Fruit fly (Drosophila melanogaster) whole organism, prepupa: Measurements from ENCODE around the gene CG8944.

Source experiments
- Blimp-1 ChIP-seq: fragments of 200-800 bp; sonication (Bioruptor generic); optimal IDR thresholded peaks from 3 replicates; lab custom pipeline; 2017; ENCODE audit warnings: missing biosample characterization, missing genetic modification characterization, mild to moderate bottlenecking, moderate library complexity, missing genetic modification reagents
- CG11294 ChIP-seq: fragments of 200-800 bp; sonication (Bioruptor generic); IDR thresholded peaks from 2 replicates; pipeline ENCODE4 v1.3.6; 2022; ENCODE audit warnings: missing biosample characterization, missing genetic modification characterization
- CG11762 ChIP-seq: fragments of 200-800 bp; sonication (Bioruptor generic); optimal IDR thresholded peaks from 3 replicates; lab custom pipeline; 2016; ENCODE audit warnings: missing biosample characterization, missing genetic modification characterization; ENCODE audit not compliant: insufficient read depth
- CG11902 ChIP-seq: fragments of 200-800 bp; sonication (Bioruptor generic); optimal IDR thresholded peaks from 3 replicates; lab custom pipeline; 2016; ENCODE audit warnings: missing biosample characterization, missing genetic modification characterization
- CG15336 ChIP-seq: fragments of 200-800 bp; sonication (Bioruptor generic); IDR thresholded peaks from 2 replicates; pipeline ENCODE4 v1.3.6; 2022; ENCODE audit warnings: missing biosample characterization, missing genetic modification characterization
- CG1621 ChIP-seq: fragments of 200-800 bp; sonication (Bioruptor generic); optimal IDR thresholded peaks from 3 replicates; lab custom pipeline; 2018; ENCODE audit warnings: missing biosample characterization, mild to moderate bottlenecking, missing genetic modification characterization
- CG16779 ChIP-seq: fragments of 200-800 bp; sonication (Bioruptor generic); optimal IDR thresholded peaks from 3 replicates; lab custom pipeline; 2017; ENCODE audit warnings: missing biosample characterization, mild to moderate bottlenecking, missing genetic modification characterization
- CG3032 ChIP-seq: fragments of 200-800 bp; optimal IDR thresholded peaks from 2 replicates; lab custom pipeline; 2019; ENCODE audit warnings: missing biosample characterization, mild to moderate bottlenecking, missing genetic modification characterization, moderate library complexity
- CG32006 ChIP-seq: fragments of 200-800 bp; sonication (Bioruptor generic); optimal IDR thresholded peaks from 3 replicates; lab custom pipeline; 2017; ENCODE audit warnings: missing biosample characterization, mild to moderate bottlenecking, missing genetic modification characterization
- CG34406 ChIP-seq: fragments of 200-800 bp; sonication (Bioruptor generic); optimal IDR thresholded peaks from 3 replicates; lab custom pipeline; 2016; ENCODE audit warnings: missing biosample characterization, missing genetic modification characterization
- CG3919 ChIP-seq: fragments of 200-800 bp; sonication (Bioruptor generic); optimal IDR thresholded peaks from 3 replicates; lab custom pipeline; 2016; ENCODE audit warnings: missing biosample characterization, missing genetic modification characterization
- CG4318 ChIP-seq: fragments of 200-800 bp; sonication (Bioruptor generic); optimal IDR thresholded peaks from 3 replicates; lab custom pipeline; 2017; ENCODE audit warnings: missing biosample characterization, mild to moderate bottlenecking, missing genetic modification characterization
- CG6163 ChIP-seq: fragments of 200-800 bp; sonication (Bioruptor generic); IDR thresholded peaks from 3 replicates; pipeline ENCODE4 v1.3.6; 2022; ENCODE audit warnings: missing biosample characterization, missing genetic modification characterization
- CG6276 ChIP-seq: fragments of 200-800 bp; sonication (Bioruptor generic); optimal IDR thresholded peaks from 2 replicates; lab custom pipeline; 2017; ENCODE audit warnings: missing biosample characterization, mild to moderate bottlenecking, missing genetic modification characterization
- CG6792 ChIP-seq: fragments of 200-800 bp; sonication (Bioruptor generic); optimal IDR thresholded peaks from 3 replicates; lab custom pipeline; 2016; ENCODE audit warnings: missing biosample characterization, missing genetic modification characterization
- CG6808 ChIP-seq: fragments of 200-800 bp; sonication (Bioruptor generic); optimal IDR thresholded peaks from 3 replicates; lab custom pipeline; 2017; ENCODE audit warnings: missing biosample characterization, missing genetic modification characterization, mild to moderate bottlenecking, moderate library complexity, missing genetic modification reagents
- CG6854 ChIP-seq: fragments of 200-800 bp; sonication (Bioruptor generic); optimal IDR thresholded peaks from 2 replicates; lab custom pipeline; 2017; ENCODE audit warnings: missing biosample characterization, mild to moderate bottlenecking, missing genetic modification characterization
- CG7368 ChIP-seq: fragments of 200-800 bp; sonication (Bioruptor generic); optimal IDR thresholded peaks from 3 replicates; lab custom pipeline; 2016; ENCODE audit warnings: missing biosample characterization, missing genetic modification characterization
- CG8632 ChIP-seq: fragments of 200-800 bp; sonication (Bioruptor generic); optimal IDR thresholded peaks from 3 replicates; lab custom pipeline; 2016; ENCODE audit warnings: missing biosample characterization, missing genetic modification characterization
- CG9139 ChIP-seq: fragments of 200-800 bp; sonication (Bioruptor generic); optimal IDR thresholded peaks from 3 replicates; lab custom pipeline; 2017; ENCODE audit warnings: missing biosample characterization, mild to moderate bottlenecking, missing genetic modification characterization
- Eip78C ChIP-seq: fragments of 200-800 bp; sonication (Bioruptor generic); peaks from one replicate; lab custom pipeline; 2016; ENCODE audit warnings: missing biosample characterization, missing genetic modification characterization
- Eip93F ChIP-seq: fragments of 200-800 bp; sonication (Bioruptor generic); optimal IDR thresholded peaks from 2 replicates; lab custom pipeline; 2016; ENCODE audit warnings: missing biosample characterization, mild to moderate bottlenecking, missing genetic modification characterization
- Ets21C ChIP-seq: fragments of 200-800 bp; sonication (Bioruptor generic); optimal IDR thresholded peaks from 3 replicates; lab custom pipeline; 2016; ENCODE audit warnings: missing biosample characterization, missing genetic modification characterization
- Ets96B ChIP-seq: fragments of 200-800 bp; optimal IDR thresholded peaks from 2 replicates; lab custom pipeline; 2019; ENCODE audit warnings: missing biosample characterization, mild to moderate bottlenecking, missing genetic modification characterization, moderate library complexity
- Hr39 ChIP-seq: fragments of 200-800 bp; sonication (Bioruptor generic); optimal IDR thresholded peaks from 2 replicates; lab custom pipeline; 2016; ENCODE audit warnings: missing biosample characterization, missing genetic modification characterization
- Hr4 ChIP-seq: fragments of 200-800 bp; sonication (Bioruptor generic); optimal IDR thresholded peaks from 3 replicates; lab custom pipeline; 2016; ENCODE audit warnings: missing biosample characterization, missing genetic modification characterization
- Lpt ChIP-seq: fragments of 200-800 bp; sonication (Bioruptor generic); optimal IDR thresholded peaks from 3 replicates; lab custom pipeline; 2016; ENCODE audit warnings: missing biosample characterization, missing genetic modification characterization
- Smox ChIP-seq: fragments of 200-800 bp; sonication (Bioruptor generic); optimal IDR thresholded peaks from 3 replicates; lab custom pipeline; 2016; ENCODE audit warnings: missing biosample characterization, missing genetic modification characterization
- Sox102F ChIP-seq: fragments of 200-800 bp; sonication (Bioruptor generic); optimal IDR thresholded peaks from 2 replicates; lab custom pipeline; 2016; ENCODE audit warnings: missing biosample characterization, mild to moderate bottlenecking, missing genetic modification characterization
- Sox14 ChIP-seq: fragments of 200-800 bp; sonication (Bioruptor generic); optimal IDR thresholded peaks from 3 replicates; lab custom pipeline; 2016; ENCODE audit warnings: missing biosample characterization, missing genetic modification characterization
- Sox15 ChIP-seq: fragments of 200-800 bp; sonication (Bioruptor generic); optimal IDR thresholded peaks from 3 replicates; lab custom pipeline; 2016; ENCODE audit warnings: missing biosample characterization, missing genetic modification characterization
- achi ChIP-seq: fragments of 200-800 bp; sonication (Bioruptor generic); optimal IDR thresholded peaks from 3 replicates; lab custom pipeline; 2016; ENCODE audit warnings: missing biosample characterization, missing genetic modification characterization
- cyc ChIP-seq: fragments of 200-800 bp; sonication (Bioruptor generic); optimal IDR thresholded peaks from 3 replicates; lab custom pipeline; 2016; ENCODE audit warnings: missing biosample characterization, missing genetic modification characterization
- dac ChIP-seq: fragments of 200-800 bp; sonication (Bioruptor generic); optimal IDR thresholded peaks from 2 replicates; lab custom pipeline; 2017; ENCODE audit warnings: missing biosample characterization, mild to moderate bottlenecking, missing genetic modification characterization
- eg ChIP-seq: fragments of 200-800 bp; sonication (Bioruptor generic); IDR thresholded peaks from 3 replicates; pipeline ENCODE4 v1.3.6; 2022; ENCODE audit warnings: missing biosample characterization, missing genetic modification characterization
- esn ChIP-seq: fragments of 200-800 bp; sonication (Bioruptor generic); optimal IDR thresholded peaks from 2 replicates; lab custom pipeline; 2016; ENCODE audit warnings: missing biosample characterization, mild to moderate bottlenecking, missing genetic modification characterization, moderate library complexity
- fd59A ChIP-seq: fragments of 200-800 bp; sonication (Bioruptor generic); optimal IDR thresholded peaks from 2 replicates; lab custom pipeline; 2017; ENCODE audit warnings: missing biosample characterization, mild to moderate bottlenecking, missing genetic modification characterization, missing genetic modification reagents
- fd85E ChIP-seq: fragments of 200-800 bp; sonication (Bioruptor generic); optimal IDR thresholded peaks from 3 replicates; lab custom pipeline; 2016; ENCODE audit warnings: missing biosample characterization, missing genetic modification characterization
- lz ChIP-seq: fragments of 200-800 bp; sonication (Bioruptor generic); optimal IDR thresholded peaks from 3 replicates; lab custom pipeline; 2016; ENCODE audit warnings: missing biosample characterization, missing genetic modification characterization
- net ChIP-seq: fragments of 200-800 bp; sonication (Bioruptor generic); optimal IDR thresholded peaks from 3 replicates; lab custom pipeline; 2016; ENCODE audit warnings: missing biosample characterization, missing genetic modification characterization
- pdm3 ChIP-seq: fragments of 200-800 bp; sonication (Bioruptor generic); optimal IDR thresholded peaks from 3 replicates; lab custom pipeline; 2016; ENCODE audit warnings: missing biosample characterization, missing genetic modification characterization
- salr ChIP-seq, 2 experiments: fragments of 200-800 bp; sonication (Bioruptor generic); optimal IDR thresholded peaks; 3 replicates each; lab custom pipeline; 2016 to 2018; ENCODE audit warnings: missing biosample characterization in 2 of 2, missing genetic modification characterization in 2 of 2, mild to moderate bottlenecking in 1 of 2
- spab ChIP-seq: fragments of 200-800 bp; sonication (Bioruptor generic); optimal IDR thresholded peaks from 2 replicates; lab custom pipeline; 2017; ENCODE audit warnings: missing biosample characterization, mild to moderate bottlenecking, missing genetic modification characterization, missing genetic modification reagents
- svp ChIP-seq: fragments of 200-800 bp; sonication (Bioruptor generic); peaks from one replicate; lab custom pipeline; 2016; ENCODE audit warnings: missing biosample characterization, missing genetic modification characterization
- topi ChIP-seq: fragments of 200-800 bp; sonication (Bioruptor generic); optimal IDR thresholded peaks from 3 replicates; lab custom pipeline; 2016; ENCODE audit warnings: missing biosample characterization, missing genetic modification characterization

The CG8944 gene

dm6 chrX:15703720-15704206 is 42.3 kb downstream of the CG8944 start, which contains the start of the genes Pis and Hap40 (continued):
- TF ChIP-seq CG6854 (GFP tag; lab: Kevin White, UChicago) (no peak), CG11902 (peak; percentile 63), pdm3 (GFP tag; lab: Kevin White, UChicago) (peak; percentile 69), salr (GFP tag; optimal IDR thresholded peaks at IDR 0.05; lab: Kevin White, UChicago) (peak in 1 of 2 experiments; percentile 28), fd85E (GFP tag; lab: Kevin White, UChicago) (no peak), CG4318 (GFP tag; lab: Kevin White, UChicago) (peak; percentile 67), Blimp-1 (GFP tag; lab: Kevin White, UChicago) (no peak), Eip78C (GFP tag; lab: Kevin White, UChicago) (peak; percentile 77)

- TF ChIP-seq fd59A (GFP tag; lab: Kevin White, UChicago) = no peak
- no peak for TF ChIP-seq Sox15 (GFP tag; lab: Kevin White, UChicago)
- TF ChIP-seq CG15336 (GFP tag; lab: Robert Waterston, UW) = no peak
- TF ChIP-seq svp (GFP tag; lab: Kevin White, UChicago) = peak; percentile 67
- no peak for TF ChIP-seq eg (GFP tag; lab: Robert Waterston, UW)
Observed at dm6 chrX:15701047-15701446, 45.0 kb downstream of the CG8944 start, which contains the start of gene CG9240. Gene CG9240 (minus strand): TSS chrX:15701259.

- TF ChIP-seq CG32006 (GFP tag; lab: Kevin White, UChicago) = peak; percentile 86
- peak; percentile 78 for TF ChIP-seq CG6808 (GFP tag; lab: Kevin White, UChicago)
- TF ChIP-seq Eip78C (GFP tag; lab: Kevin White, UChicago) = peak; percentile 93
- TF ChIP-seq Hr39 (GFP tag; lab: Kevin White, UChicago) = peak; percentile 72
- TF ChIP-seq CG3032 (tag; lab: Kevin White, UChicago) = peak; percentile 86
- peak; percentile 79 for TF ChIP-seq CG8632
- peak; percentile 48 for TF ChIP-seq CG6854 (GFP tag; lab: Kevin White, UChicago)
- peak; percentile 75 for TF ChIP-seq Smox (GFP tag; lab: Kevin White, UChicago)
- TF ChIP-seq CG11294 = peak; percentile 88
- TF ChIP-seq Sox102F = peak; percentile 69
- TF ChIP-seq Lpt (GFP tag; lab: Kevin White, UChicago) = peak; percentile 86
- peak; percentile 94 for TF ChIP-seq CG6163 (GFP tag; lab: Robert Waterston, UW)
- peak; percentile 82 for TF ChIP-seq esn
- TF ChIP-seq svp (GFP tag; lab: Kevin White, UChicago) = peak; percentile 86
- peak; percentile 84 for TF ChIP-seq CG11762 (GFP tag; lab: Kevin White, UChicago)
- TF ChIP-seq lz = peak; percentile 74
- TF ChIP-seq CG1621 (tag; lab: Kevin White, UChicago) = peak; percentile 76
- peak; percentile 59 for TF ChIP-seq Ets21C (GFP tag; lab: Kevin White, UChicago)
- peak; percentile 78 for TF ChIP-seq spab
- peak; percentile 79 for TF ChIP-seq CG4318 (GFP tag; lab: Kevin White, UChicago)
- TF ChIP-seq Hr4 (GFP tag; lab: Kevin White, UChicago) = peak; percentile 67
- peak; percentile 67 for TF ChIP-seq fd59A (GFP tag; lab: Kevin White, UChicago)
- peak; percentile 71 for TF ChIP-seq CG9139 (GFP tag; lab: Kevin White, UChicago)
- peak; percentile 78 for TF ChIP-seq CG34406 (GFP tag; lab: Kevin White, UChicago)
- TF ChIP-seq topi (GFP tag; lab: Kevin White, UChicago) = peak; percentile 73
- peak; percentile 75 for TF ChIP-seq net (GFP tag; lab: Kevin White, UChicago)
- TF ChIP-seq Sox14 = peak; percentile 68
- TF ChIP-seq dac (GFP tag; lab: Kevin White, UChicago) = peak; percentile 76
- TF ChIP-seq CG6792 (GFP tag; lab: Kevin White, UChicago) = peak; percentile 83
- TF ChIP-seq fd85E (GFP tag; lab: Kevin White, UChicago) = no peak
- peak; percentile 76 for TF ChIP-seq CG7368 (GFP tag; lab: Kevin White, UChicago)
- TF ChIP-seq cyc = peak; percentile 79
- peak; percentile 86 for TF ChIP-seq Ets96B (tag; lab: Kevin White, UChicago)
- TF ChIP-seq CG15336 (GFP tag; lab: Robert Waterston, UW) = peak; percentile 83
- TF ChIP-seq achi (GFP tag; lab: Kevin White, UChicago) = peak; percentile 92
- TF ChIP-seq Blimp-1 (GFP tag; lab: Kevin White, UChicago) = peak; percentile 66
- TF ChIP-seq CG16779 = no peak
- peak; percentile 81 for TF ChIP-seq CG6276 (GFP tag; lab: Kevin White, UChicago)
- peak; percentile 88 for TF ChIP-seq CG3919 (GFP tag; lab: Kevin White, UChicago)
- peak; percentile 71 for TF ChIP-seq Eip93F (GFP tag; lab: Kevin White, UChicago)
- peak; percentile 73 for TF ChIP-seq Sox15 (GFP tag; lab: Kevin White, UChicago)
Observed at dm6 chrX:15697581-15698208, 48.3 kb downstream of the CG8944 start.
